Worm (Caenorhabditis elegans) whole organism, L3 larva: ENCODE measurements around the gene F47C12.8.

ENCODE experiments used
- ama-1 ChIP-seq: fragments of 150-350 bp; optimal IDR thresholded peaks from 2 replicates; lab custom pipeline; 2018
- ceh-28 ChIP-seq: fragments of 150-350 bp; optimal IDR thresholded peaks from 2 replicates; lab custom pipeline; 2014; ENCODE audit warnings: missing biosample characterization, missing genetic modification reagents, missing genetic modification characterization
- ceh-82 ChIP-seq: fragments of 150-350 bp; optimal IDR thresholded peaks from 2 replicates; lab custom pipeline; 2014; ENCODE audit warnings: missing biosample characterization, missing genetic modification characterization
- elt-1 ChIP-seq: fragments of 150-350 bp; optimal IDR thresholded peaks from 2 replicates; lab custom pipeline; 2014; ENCODE audit warnings: missing biosample characterization, missing genetic modification characterization
- elt-3 ChIP-seq, 3 experiments: fragments of 150-350 bp in 1 of 3; sonication (generic microtip) in 2 of 3; optimal IDR thresholded peaks; 2 replicates in 2 of 3; 4 replicates in 1 of 3; lab custom pipeline; 2014 to 2017; ENCODE audit warnings: missing biosample characterization in 3 of 3, missing genetic modification characterization in 3 of 3
- fkh-10 ChIP-seq: sonication (generic microtip); optimal IDR thresholded peaks from 2 replicates; lab custom pipeline; 2017; ENCODE audit warnings: missing biosample characterization, missing genetic modification reagents, missing genetic modification characterization
- lin-15B ChIP-seq: fragments of 150-350 bp; optimal IDR thresholded peaks from 2 replicates; lab custom pipeline; 2014; ENCODE audit warnings: missing biosample characterization, missing genetic modification characterization
- lsy-12 ChIP-seq: sonication (generic microtip); optimal IDR thresholded peaks from 2 replicates; lab custom pipeline; 2016; ENCODE audit warnings: mild to moderate bottlenecking, missing genetic modification characterization, missing compliant biosample characterization
- nhr-237 ChIP-seq: fragments of 150-350 bp; optimal IDR thresholded peaks from 2 replicates; lab custom pipeline; 2014; ENCODE audit warnings: missing biosample characterization, missing genetic modification characterization
- pha-4 ChIP-seq: fragments of 150-350 bp; optimal IDR thresholded peaks from 2 replicates; lab custom pipeline; 2014; ENCODE audit warnings: missing biosample characterization, missing genetic modification reagents, missing genetic modification characterization
- unc-39 ChIP-seq: sonication (generic microtip); optimal IDR thresholded peaks from 4 replicates; lab custom pipeline; 2017; ENCODE audit warnings: missing biosample characterization, missing genetic modification characterization
- unc-62 ChIP-seq: fragments of 150-350 bp; sonication (generic microtip); optimal IDR thresholded peaks from 4 replicates; lab custom pipeline; 2014; ENCODE audit warnings: missing biosample characterization, missing genetic modification reagents, missing genetic modification characterization
- ztf-4 ChIP-seq: fragments of 150-350 bp; optimal IDR thresholded peaks from 2 replicates; lab custom pipeline; 2014; ENCODE audit warnings: missing biosample characterization, missing genetic modification characterization

- TF ChIP-seq ceh-28 (tag; lab: Kevin White, UChicago) (no peak), nhr-237 (no peak), elt-1 (no peak), unc-62 (GFP tag; lab: Kevin White, UChicago) (no peak), pha-4 (tag; lab: Kevin White, UChicago) (no peak), unc-39 (no peak), lin-15B (tag; lab: Kevin White, UChicago) (no peak), lsy-12 (tag; lab: Kevin White, UChicago) (no peak), fkh-10 (no peak), ama-1 (lab: Kevin White, UChicago) (no peak), ztf-4 (tag; lab: Kevin White, UChicago) (no peak), elt-3 (tag; optimal IDR thresholded peaks at IDR 0.05; lab: Kevin White, UChicago) (no peak), ceh-82 (tag; lab: Kevin White, UChicago) (no peak)
These were observed 18.3 kb upstream of the F47C12.8 start for ce11 chrIV:4016723-4017122.
